Worm (Caenorhabditis elegans) whole organism, L2 larva: ENCODE results near the gene ccr-4.

Experiments used
- C34F6.9 ChIP-seq: fragments of 150-350 bp; optimal IDR thresholded peaks from 2 replicates; lab custom pipeline; 2014; ENCODE audit warnings: missing biosample characterization, missing genetic modification characterization
- F13H6.1 ChIP-seq: sonication (generic microtip); optimal IDR thresholded peaks from 2 replicates; lab custom pipeline; 2016; ENCODE audit warnings: missing genetic modification characterization, missing compliant biosample characterization
- R02D3.7 ChIP-seq: fragments of 150-350 bp; optimal IDR thresholded peaks from 2 replicates; lab custom pipeline; 2014; ENCODE audit warnings: missing biosample characterization, missing genetic modification characterization
- Y55F3AM.14 ChIP-seq: fragments of 200-800 bp; sonication (Bioruptor generic); optimal IDR thresholded peaks from 2 replicates; lab custom pipeline; 2018; ENCODE audit warnings: mild to moderate bottlenecking, missing genetic modification characterization, missing compliant biosample characterization
- alr-1 ChIP-seq: fragments of 150-350 bp; optimal IDR thresholded peaks from 2 replicates; lab custom pipeline; 2014; ENCODE audit warnings: missing biosample characterization, missing genetic modification characterization
- aly-2 ChIP-seq: fragments of 150-350 bp; optimal IDR thresholded peaks from 2 replicates; lab custom pipeline; 2014; ENCODE audit warnings: missing biosample characterization, missing genetic modification characterization
- ama-1 ChIP-seq: fragments of 150-350 bp; optimal IDR thresholded peaks from 2 replicates; lab custom pipeline; 2018; ENCODE audit warnings: inconsistent platforms
- blmp-1 ChIP-seq: sonication (generic microtip); optimal IDR thresholded peaks from 2 replicates; lab custom pipeline; 2017; ENCODE audit warnings: missing genetic modification characterization, mild to moderate bottlenecking, missing compliant biosample characterization, antibody characterized with exemption, moderate library complexity; ENCODE audit not compliant: insufficient read depth
- ceh-82 ChIP-seq: fragments of 150-350 bp; optimal IDR thresholded peaks from 2 replicates; lab custom pipeline; 2014; ENCODE audit warnings: missing biosample characterization, missing genetic modification characterization
- crh-2 ChIP-seq: sonication (generic microtip); optimal IDR thresholded peaks from 2 replicates; lab custom pipeline; 2017; ENCODE audit warnings: missing biosample characterization, missing genetic modification characterization
- dmd-4 ChIP-seq: sonication (generic microtip); optimal IDR thresholded peaks from 2 replicates; lab custom pipeline; 2017; ENCODE audit warnings: missing biosample characterization, missing genetic modification characterization
- egl-27 ChIP-seq: sonication (generic microtip); optimal IDR thresholded peaks from 3 replicates; lab custom pipeline; 2017; ENCODE audit warnings: missing biosample characterization, missing genetic modification reagents, missing genetic modification characterization
- elt-1 ChIP-seq: fragments of 150-350 bp; optimal IDR thresholded peaks from 2 replicates; lab custom pipeline; 2014; ENCODE audit warnings: missing biosample characterization, missing genetic modification characterization
- elt-3 ChIP-seq: sonication (generic microtip); optimal IDR thresholded peaks from 2 replicates; lab custom pipeline; 2017; ENCODE audit warnings: missing biosample characterization, missing genetic modification characterization
- fos-1 ChIP-seq: fragments of 150-350 bp; optimal IDR thresholded peaks from 2 replicates; lab custom pipeline; 2014; ENCODE audit warnings: missing biosample characterization, missing genetic modification characterization
- gmeb-1 ChIP-seq: fragments of 150-350 bp; optimal IDR thresholded peaks from 2 replicates; lab custom pipeline; 2014; ENCODE audit warnings: missing biosample characterization, missing genetic modification characterization
- lin-11 ChIP-seq: fragments of 150-350 bp; sonication (generic microtip); optimal IDR thresholded peaks from 2 replicates; lab custom pipeline; 2014; ENCODE audit warnings: missing biosample characterization, missing genetic modification characterization, inconsistent platforms, mixed read lengths
- lin-13 ChIP-seq: fragments of 150-350 bp; optimal IDR thresholded peaks from 2 replicates; lab custom pipeline; 2014; ENCODE audit warnings: missing biosample characterization, missing genetic modification reagents, missing genetic modification characterization
- lin-39 ChIP-seq: fragments of 150-350 bp; optimal IDR thresholded peaks from 2 replicates; lab custom pipeline; 2014; ENCODE audit warnings: missing biosample characterization, missing genetic modification reagents, missing genetic modification characterization
- lsy-2 ChIP-seq, 2 experiments: fragments of 150-350 bp in 1 of 2; sonication (generic microtip) in 1 of 2; optimal IDR thresholded peaks; 2 replicates each; lab custom pipeline; 2014 to 2017; ENCODE audit warnings: missing biosample characterization in 2 of 2, missing genetic modification characterization in 2 of 2
- mab-5 ChIP-seq: fragments of 150-350 bp; optimal IDR thresholded peaks from 2 replicates; lab custom pipeline; 2014; ENCODE audit warnings: missing biosample characterization, missing genetic modification characterization
- mbf-1 ChIP-seq: sonication (generic microtip); optimal IDR thresholded peaks from 2 replicates; lab custom pipeline; 2017; ENCODE audit warnings: missing biosample characterization, missing genetic modification characterization
- nhr-10 ChIP-seq: sonication (generic microtip); optimal IDR thresholded peaks from 2 replicates; lab custom pipeline; 2017; ENCODE audit warnings: missing biosample characterization, missing genetic modification characterization
- nhr-11 ChIP-seq: fragments of 150-350 bp; optimal IDR thresholded peaks from 2 replicates; lab custom pipeline; 2014; ENCODE audit warnings: missing biosample characterization, missing genetic modification characterization
- nhr-12 ChIP-seq: fragments of 150-350 bp; optimal IDR thresholded peaks from 2 replicates; lab custom pipeline; 2014; ENCODE audit warnings: missing biosample characterization, missing genetic modification characterization
- nhr-129 ChIP-seq: fragments of 150-350 bp; optimal IDR thresholded peaks from 2 replicates; lab custom pipeline; 2014; ENCODE audit warnings: missing biosample characterization, missing genetic modification characterization
- nhr-21 ChIP-seq: fragments of 150-350 bp; optimal IDR thresholded peaks from 2 replicates; lab custom pipeline; 2014; ENCODE audit warnings: missing biosample characterization, missing genetic modification characterization
- nhr-23 ChIP-seq: fragments of 150-350 bp; optimal IDR thresholded peaks from 2 replicates; lab custom pipeline; 2014; ENCODE audit warnings: missing biosample characterization, missing genetic modification reagents, missing genetic modification characterization
- nhr-237 ChIP-seq: fragments of 150-350 bp; optimal IDR thresholded peaks from 2 replicates; lab custom pipeline; 2014; ENCODE audit warnings: missing biosample characterization, missing genetic modification characterization
- nhr-25 ChIP-seq: fragments of 150-350 bp; sonication (generic microtip); optimal IDR thresholded peaks from 3 replicates; lab custom pipeline; 2014; ENCODE audit warnings: missing biosample characterization, missing genetic modification characterization
- nhr-6 ChIP-seq: fragments of 150-350 bp; optimal IDR thresholded peaks from 2 replicates; lab custom pipeline; 2014; ENCODE audit warnings: missing biosample characterization, missing genetic modification characterization
- nhr-77 ChIP-seq: fragments of 150-350 bp; optimal IDR thresholded peaks from 2 replicates; lab custom pipeline; 2014; ENCODE audit warnings: missing biosample characterization, missing genetic modification characterization
- sem-4 ChIP-seq: fragments of 150-350 bp; optimal IDR thresholded peaks from 2 replicates; lab custom pipeline; 2014; ENCODE audit warnings: missing biosample characterization, missing genetic modification reagents, missing genetic modification characterization
- sma-3 ChIP-seq: sonication (generic microtip); optimal IDR thresholded peaks from 2 replicates; lab custom pipeline; 2016; ENCODE audit warnings: missing genetic modification reagents, missing genetic modification characterization, missing compliant biosample characterization
- sma-9 ChIP-seq, 2 experiments: fragments of 150-350 bp in 1 of 2; sonication (generic microtip) in 1 of 2; optimal IDR thresholded peaks; 2 replicates each; lab custom pipeline; 2014 to 2016; ENCODE audit warnings: missing genetic modification characterization in 2 of 2, mild to moderate bottlenecking in 1 of 2, missing biosample characterization in 1 of 2, missing compliant biosample characterization in 1 of 2, missing genetic modification reagents in 1 of 2, moderate library complexity in 1 of 2
- unc-39 ChIP-seq: fragments of 150-350 bp; optimal IDR thresholded peaks from 2 replicates; lab custom pipeline; 2014; ENCODE audit warnings: missing biosample characterization, missing genetic modification characterization
- unc-55 ChIP-seq: fragments of 150-350 bp; sonication (generic microtip); optimal IDR thresholded peaks from 3 replicates; lab custom pipeline; 2014; ENCODE audit warnings: missing biosample characterization, missing genetic modification reagents, missing genetic modification characterization
- unc-62 ChIP-seq: fragments of 150-350 bp; optimal IDR thresholded peaks from 2 replicates; lab custom pipeline; 2014; ENCODE audit warnings: missing biosample characterization, missing genetic modification reagents, missing genetic modification characterization
- zag-1 ChIP-seq: fragments of 150-350 bp; optimal IDR thresholded peaks from 2 replicates; lab custom pipeline; 2014; ENCODE audit warnings: missing biosample characterization, missing genetic modification characterization
- ztf-11 ChIP-seq: sonication (generic microtip); optimal IDR thresholded peaks from 2 replicates; lab custom pipeline; 2017; ENCODE audit warnings: missing biosample characterization, missing genetic modification characterization
- ztf-4 ChIP-seq: fragments of 150-350 bp; optimal IDR thresholded peaks from 2 replicates; lab custom pipeline; 2014; ENCODE audit warnings: missing biosample characterization, missing genetic modification characterization

The ccr-4 gene

DNA sequence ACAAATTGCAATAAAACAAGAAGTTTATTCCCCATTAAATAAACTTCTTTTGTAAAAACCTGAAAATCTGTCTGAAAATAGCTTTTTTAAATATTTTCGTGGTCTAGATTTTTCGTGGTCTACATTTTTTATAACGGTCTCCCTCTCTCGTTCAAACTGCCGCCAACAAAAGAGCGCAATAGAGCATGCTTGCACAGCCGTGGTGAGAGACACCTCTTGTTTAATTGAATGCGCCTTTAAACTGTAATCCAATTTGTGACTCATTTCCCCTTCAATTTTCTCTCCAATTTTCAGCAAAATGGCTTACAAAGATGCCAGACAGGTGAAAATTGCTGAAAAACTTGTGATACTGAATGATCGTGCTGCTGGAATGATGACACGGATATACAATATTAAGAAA, 42.8 kb downstream of the ccr-4 start, which contains the start of gene gex-3 (continued):
- no peak for TF ChIP-seq ceh-82
- TF ChIP-seq unc-62, result no peak
- TF ChIP-seq sem-4 (tag; lab: Kevin White, UChicago), result peak; percentile 72
- TF ChIP-seq aly-2 (tag; lab: Kevin White, UChicago), result no peak

DNA sequence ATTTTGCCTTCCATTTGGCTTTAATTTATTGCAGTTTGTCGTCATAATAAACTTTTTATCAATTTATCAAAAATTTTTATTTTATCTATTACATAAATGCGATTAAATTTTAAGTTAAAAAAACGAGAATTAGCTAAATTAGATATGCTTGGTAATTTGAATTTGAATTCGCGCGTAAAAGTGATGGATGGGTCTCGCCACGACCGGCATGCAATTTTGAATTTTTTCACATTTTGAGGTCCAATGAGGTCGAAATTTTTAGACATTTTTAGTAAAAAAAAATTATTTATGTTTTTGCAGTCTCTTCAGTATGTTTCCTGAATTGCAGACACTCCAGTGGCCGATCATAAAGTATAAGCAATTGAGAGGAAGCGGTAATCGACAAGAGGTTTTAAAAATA, 47.3 kb downstream of the ccr-4 start, which contains the start of gene dsb-1:
Gene dsb-1, plus strand, starts transcription at position 301 of the 400 bp plus-strand sequence.
- TF ChIP-seq ztf-4 (tag; lab: Kevin White, UChicago) (no peak), elt-3 (no peak), unc-62 (no peak), sem-4 (tag; lab: Kevin White, UChicago) (no peak), nhr-23 (tag; lab: Kevin White, UChicago) (no peak), unc-55 (no peak), nhr-129 (no peak), ama-1 (lab: Kevin White, UChicago) (no peak), nhr-11 (no peak), nhr-25 (tag; lab: Kevin White, UChicago) (no peak), nhr-237 (tag; lab: Kevin White, UChicago) (no peak), lin-39 (no peak), C34F6.9 (no peak)

DNA sequence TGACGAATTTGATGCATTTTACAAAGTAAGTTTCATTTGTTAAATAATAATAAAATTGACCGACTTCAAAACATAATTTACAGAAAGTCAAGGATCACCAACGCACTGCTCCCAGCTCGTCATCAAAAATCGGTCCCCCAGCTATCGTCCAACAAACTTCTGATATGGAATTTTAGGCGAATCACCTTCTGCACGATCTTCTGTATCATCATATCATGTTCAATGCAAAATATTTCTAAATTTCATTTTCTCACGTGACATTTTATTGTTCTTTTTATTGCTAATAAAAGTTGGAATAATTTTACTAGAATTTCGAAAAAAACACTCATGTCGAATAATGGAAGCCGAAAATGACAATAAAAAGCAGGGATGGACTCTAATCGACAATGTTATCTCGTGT, 48.8 kb downstream of the ccr-4 start, which contains the start of gene acl-13:
Gene acl-13, plus strand, starts transcription at position 301 of the 400 bp plus-strand sequence.
- no peak for TF ChIP-seq nhr-11
- no peak for TF ChIP-seq elt-3
- no peak for TF ChIP-seq gmeb-1 (tag; lab: Kevin White, UChicago)
- TF ChIP-seq Y55F3AM.14 (GFP tag; lab: Kevin White, UChicago), result no peak
- TF ChIP-seq fos-1 (tag; lab: Kevin White, UChicago), result no peak
- TF ChIP-seq egl-27, result no peak
- TF ChIP-seq R02D3.7 (tag; lab: Kevin White, UChicago), result no peak
- no peak for TF ChIP-seq nhr-23 (tag; lab: Kevin White, UChicago)
- no peak for TF ChIP-seq F13H6.1 (tag; lab: Kevin White, UChicago)
- no peak for TF ChIP-seq lsy-2 (tag; optimal IDR thresholded peaks at IDR 0.05; lab: Kevin White, UChicago)
- TF ChIP-seq alr-1 (tag; lab: Kevin White, UChicago), result no peak
- no peak for TF ChIP-seq mab-5 (tag; lab: Kevin White, UChicago)
- no peak for TF ChIP-seq elt-1 (tag; lab: Kevin White, UChicago)
- TF ChIP-seq nhr-10 (tag; lab: Kevin White, UChicago), result no peak
- TF ChIP-seq ceh-82, result no peak
- TF ChIP-seq unc-62, result no peak
- no peak for TF ChIP-seq nhr-77 (tag; lab: Kevin White, UChicago)
- no peak for TF ChIP-seq ztf-4 (tag; lab: Kevin White, UChicago)

DNA sequence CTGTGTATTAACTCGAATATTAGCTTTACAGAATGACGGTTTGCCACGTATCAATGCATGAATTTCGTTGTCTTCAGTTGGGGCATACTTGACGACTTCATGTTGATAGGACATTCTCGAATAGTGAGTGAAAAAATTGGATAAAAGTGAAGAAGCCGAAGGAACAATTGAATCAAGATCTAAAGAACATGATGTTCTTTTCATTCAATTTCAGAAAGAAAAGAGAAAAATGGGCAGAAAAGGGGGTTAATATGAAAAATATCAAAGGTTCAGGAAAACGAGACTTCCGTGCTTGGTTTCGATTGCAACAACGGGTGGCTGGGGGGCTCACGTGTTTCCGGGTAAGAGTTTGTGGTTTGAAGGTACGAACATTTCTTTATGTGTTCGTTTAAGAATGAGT, 53.3 kb downstream of the ccr-4 start:
- TF ChIP-seq egl-27, result no peak
- TF ChIP-seq elt-3, result no peak
- no peak for TF ChIP-seq nhr-21 (tag; lab: Kevin White, UChicago)
- TF ChIP-seq lin-39, result no peak
- no peak for TF ChIP-seq mab-5 (tag; lab: Kevin White, UChicago)
- no peak for TF ChIP-seq elt-1 (tag; lab: Kevin White, UChicago)
- TF ChIP-seq mbf-1 (tag; lab: Kevin White, UChicago), result no peak
- no peak for TF ChIP-seq nhr-25 (tag; lab: Kevin White, UChicago)
- no peak for TF ChIP-seq fos-1 (tag; lab: Kevin White, UChicago)
- TF ChIP-seq alr-1 (tag; lab: Kevin White, UChicago), result no peak
- no peak for TF ChIP-seq ztf-11 (tag; lab: Kevin White, UChicago)
- TF ChIP-seq nhr-10 (tag; lab: Kevin White, UChicago), result no peak
- no peak for TF ChIP-seq zag-1
- no peak for TF ChIP-seq gmeb-1 (tag; lab: Kevin White, UChicago)

DNA sequence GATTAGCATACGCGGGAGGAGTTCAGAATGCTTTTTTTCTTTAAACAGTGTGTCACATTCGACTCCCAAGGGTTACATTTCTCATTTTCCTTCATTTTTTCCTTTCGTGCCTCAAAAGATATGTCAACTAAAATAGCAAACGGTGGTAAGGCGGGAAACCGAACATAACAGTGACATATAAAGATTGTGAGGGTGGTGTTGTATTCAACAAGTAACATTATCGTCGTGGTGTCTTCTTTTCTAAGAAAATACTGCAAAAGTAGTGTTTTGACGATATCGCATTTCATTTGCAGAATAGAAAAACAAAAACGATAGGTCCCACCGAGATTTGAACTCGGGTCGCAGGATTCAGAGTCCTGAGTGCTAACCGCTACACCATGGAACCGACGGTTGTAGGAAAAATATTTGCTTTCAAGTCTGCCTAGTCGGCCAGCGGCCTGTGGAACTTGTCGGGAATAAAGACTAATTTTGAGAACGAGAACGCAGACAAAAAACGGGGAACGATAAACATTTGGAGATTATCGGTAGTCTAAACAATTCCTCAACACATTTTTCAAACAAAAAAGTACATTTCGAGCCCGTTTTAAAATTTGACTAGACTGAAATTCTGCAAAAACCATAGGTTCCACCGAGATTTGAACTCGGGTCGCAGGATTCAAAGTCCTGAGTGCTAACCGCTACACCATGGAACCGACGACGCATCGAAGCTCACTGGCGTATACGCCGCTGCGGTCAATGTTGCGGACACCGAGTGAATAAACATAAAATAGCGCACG, 55.5 kb downstream of the ccr-4 start:
- TF ChIP-seq ztf-11 (tag; lab: Kevin White, UChicago), result no peak
- no peak for TF ChIP-seq Y55F3AM.14 (GFP tag; lab: Kevin White, UChicago)
- TF ChIP-seq nhr-6 (tag; lab: Kevin White, UChicago), result no peak
- TF ChIP-seq lin-39, result no peak
- TF ChIP-seq nhr-12 (tag; lab: Kevin White, UChicago), result no peak
- peak; percentile 13 for TF ChIP-seq sma-3 (GFP tag; lab: Kevin White, UChicago)
- no peak for TF ChIP-seq unc-62
- TF ChIP-seq nhr-11, result no peak
- TF ChIP-seq ztf-4 (tag; lab: Kevin White, UChicago), result no peak
- TF ChIP-seq mbf-1 (tag; lab: Kevin White, UChicago), result no peak
- no peak for TF ChIP-seq nhr-21 (tag; lab: Kevin White, UChicago)
- no peak for TF ChIP-seq fos-1 (tag; lab: Kevin White, UChicago)
- no peak for TF ChIP-seq elt-3
- no peak for TF ChIP-seq nhr-77 (tag; lab: Kevin White, UChicago)
- no peak for TF ChIP-seq lin-13 (GFP tag; lab: Kevin White, UChicago)
- TF ChIP-seq blmp-1 (tag; lab: Kevin White, UChicago), result no peak
- peak; percentile 11 for TF ChIP-seq lin-11
- no peak for TF ChIP-seq dmd-4 (tag; lab: Kevin White, UChicago)
- TF ChIP-seq mab-5 (tag; lab: Kevin White, UChicago), result no peak
- TF ChIP-seq nhr-10 (tag; lab: Kevin White, UChicago), result no peak
- no peak for TF ChIP-seq zag-1
- no peak for TF ChIP-seq alr-1 (tag; lab: Kevin White, UChicago)
- no peak for TF ChIP-seq unc-39 (tag; lab: Kevin White, UChicago)
- peak; percentile 21 for TF ChIP-seq sma-9 (GFP tag; optimal IDR thresholded peaks at IDR 0.05; lab: Kevin White, UChicago)
- no peak for TF ChIP-seq sma-9 (tag; optimal IDR thresholded peaks at IDR 0.05; lab: Kevin White, UChicago)
- TF ChIP-seq crh-2 (tag; lab: Kevin White, UChicago), result no peak
